Worm (Caenorhabditis elegans) whole organism, L3 larva: ENCODE data around the gene F49C5.10.
"Not testable (repeated sequence)": the region's sequence is repeated elsewhere in the genome, so short reads cannot be mapped to it uniquely, and the experiment has no call there.

ENCODE experiments used
- ZK546.5 ChIP-seq: sonication (generic microtip); optimal IDR thresholded peaks from 2 replicates; lab custom pipeline; 2017; ENCODE audit warnings: missing biosample characterization, missing genetic modification characterization
- aly-2 ChIP-seq: fragments of 150-350 bp; optimal IDR thresholded peaks from 2 replicates; lab custom pipeline; 2014; ENCODE audit warnings: missing biosample characterization, missing genetic modification characterization
- ama-1 ChIP-seq: fragments of 150-350 bp; optimal IDR thresholded peaks from 2 replicates; lab custom pipeline; 2018
- ceh-16 ChIP-seq: sonication (generic microtip); optimal IDR thresholded peaks from 2 replicates; lab custom pipeline; 2017; ENCODE audit warnings: missing biosample characterization, missing genetic modification characterization
- ceh-28 ChIP-seq: fragments of 150-350 bp; optimal IDR thresholded peaks from 2 replicates; lab custom pipeline; 2014; ENCODE audit warnings: missing biosample characterization, missing genetic modification reagents, missing genetic modification characterization
- daf-12 ChIP-seq: fragments of 150-350 bp; optimal IDR thresholded peaks from 2 replicates; lab custom pipeline; 2014; ENCODE audit warnings: missing biosample characterization, missing genetic modification reagents, missing genetic modification characterization
- elt-2 ChIP-seq: sonication (generic microtip); optimal IDR thresholded peaks from 2 replicates; lab custom pipeline; 2016; ENCODE audit warnings: missing genetic modification reagents, mild to moderate bottlenecking, missing genetic modification characterization, missing compliant biosample characterization
- elt-3 ChIP-seq, 3 experiments: fragments of 150-350 bp in 1 of 3; sonication (generic microtip) in 2 of 3; optimal IDR thresholded peaks; 2 replicates in 2 of 3; 4 replicates in 1 of 3; lab custom pipeline; 2014 to 2017; ENCODE audit warnings: missing biosample characterization in 3 of 3, missing genetic modification characterization in 3 of 3
- fkh-10 ChIP-seq: sonication (generic microtip); optimal IDR thresholded peaks from 2 replicates; lab custom pipeline; 2017; ENCODE audit warnings: missing biosample characterization, missing genetic modification reagents, missing genetic modification characterization
- fkh-2 ChIP-seq: fragments of 150-350 bp; optimal IDR thresholded peaks from 2 replicates; lab custom pipeline; 2014; ENCODE audit warnings: missing biosample characterization, missing genetic modification reagents, missing genetic modification characterization
- fos-1 ChIP-seq: fragments of 150-350 bp; optimal IDR thresholded peaks from 2 replicates; lab custom pipeline; 2014; ENCODE audit warnings: missing biosample characterization, missing genetic modification characterization
- hmg-11 ChIP-seq: sonication (generic microtip); optimal IDR thresholded peaks from 2 replicates; lab custom pipeline; 2016; ENCODE audit warnings: missing genetic modification characterization, missing compliant biosample characterization
- jun-1 ChIP-seq: fragments of 150-350 bp; optimal IDR thresholded peaks from 2 replicates; lab custom pipeline; 2014; ENCODE audit warnings: missing biosample characterization, missing genetic modification reagents, missing genetic modification characterization
- lsy-12 ChIP-seq: sonication (generic microtip); optimal IDR thresholded peaks from 2 replicates; lab custom pipeline; 2016; ENCODE audit warnings: mild to moderate bottlenecking, missing genetic modification characterization, missing compliant biosample characterization
- mdl-1 ChIP-seq: fragments of 150-350 bp; optimal IDR thresholded peaks from 2 replicates; lab custom pipeline; 2014; ENCODE audit warnings: missing biosample characterization, missing genetic modification characterization
- mml-1 ChIP-seq: fragments of 150-350 bp; sonication (generic microtip); optimal IDR thresholded peaks from 3 replicates; lab custom pipeline; 2014; ENCODE audit warnings: missing biosample characterization, missing genetic modification characterization
- nfya-1 ChIP-seq: sonication (generic microtip); optimal IDR thresholded peaks from 2 replicates; lab custom pipeline; 2017; ENCODE audit warnings: missing genetic modification characterization, mild to moderate bottlenecking, missing compliant biosample characterization, antibody characterized with exemption, moderate library complexity; ENCODE audit not compliant: insufficient read depth
- nhr-11 ChIP-seq: fragments of 150-350 bp; optimal IDR thresholded peaks from 2 replicates; lab custom pipeline; 2014; ENCODE audit warnings: missing biosample characterization, missing genetic modification characterization
- nhr-12 ChIP-seq: fragments of 150-350 bp; optimal IDR thresholded peaks from 2 replicates; lab custom pipeline; 2014; ENCODE audit warnings: missing biosample characterization, missing genetic modification characterization
- nhr-23 ChIP-seq: fragments of 150-350 bp; optimal IDR thresholded peaks from 2 replicates; lab custom pipeline; 2014; ENCODE audit warnings: missing biosample characterization, missing genetic modification reagents, missing genetic modification characterization
- nhr-25 ChIP-seq: sonication (generic microtip); optimal IDR thresholded peaks from 2 replicates; lab custom pipeline; 2017; ENCODE audit warnings: missing biosample characterization, missing genetic modification characterization
- nhr-28 ChIP-seq: fragments of 150-350 bp; optimal IDR thresholded peaks from 2 replicates; lab custom pipeline; 2014; ENCODE audit warnings: missing biosample characterization, missing genetic modification characterization
- nhr-43 ChIP-seq: sonication (generic microtip); optimal IDR thresholded peaks from 2 replicates; lab custom pipeline; 2016; ENCODE audit warnings: mild to moderate bottlenecking, missing genetic modification characterization, missing compliant biosample characterization; ENCODE audit not compliant: poor library complexity, severe bottlenecking
- nhr-67 ChIP-seq: fragments of 150-350 bp; optimal IDR thresholded peaks from 2 replicates; lab custom pipeline; 2014; ENCODE audit warnings: missing biosample characterization, missing genetic modification characterization
- nhr-77 ChIP-seq: fragments of 150-350 bp; optimal IDR thresholded peaks from 2 replicates; lab custom pipeline; 2014; ENCODE audit warnings: missing biosample characterization, missing genetic modification characterization
- pha-4 ChIP-seq: fragments of 150-350 bp; optimal IDR thresholded peaks from 2 replicates; lab custom pipeline; 2014; ENCODE audit warnings: missing biosample characterization, missing genetic modification reagents, missing genetic modification characterization
- pqm-1 ChIP-seq: fragments of 150-350 bp; optimal IDR thresholded peaks from 2 replicates; lab custom pipeline; 2017; ENCODE audit warnings: missing biosample characterization, missing genetic modification characterization, inconsistent platforms
- skn-1 ChIP-seq: fragments of 150-350 bp; optimal IDR thresholded peaks from 2 replicates; lab custom pipeline; 2014; ENCODE audit warnings: missing biosample characterization, missing genetic modification characterization
- unc-39 ChIP-seq: sonication (generic microtip); optimal IDR thresholded peaks from 4 replicates; lab custom pipeline; 2017; ENCODE audit warnings: missing biosample characterization, missing genetic modification characterization
- unc-62 ChIP-seq: fragments of 150-350 bp; sonication (generic microtip); optimal IDR thresholded peaks from 4 replicates; lab custom pipeline; 2014; ENCODE audit warnings: missing biosample characterization, missing genetic modification reagents, missing genetic modification characterization
- zag-1 ChIP-seq: fragments of 150-350 bp; optimal IDR thresholded peaks from 2 replicates; lab custom pipeline; 2014; ENCODE audit warnings: missing biosample characterization, missing genetic modification characterization

The F49C5.10 gene

ce11 chrII:12535297-12535803 lies 11.2 kb upstream of the F49C5.10 start, which contains the start of gene nimk-1:
Gene nimk-1, plus strand, starts transcription at chrII:12535753.
- TF ChIP-seq ZK546.5 (tag; lab: Kevin White, UChicago) (no peak), nhr-43 (tag; lab: Kevin White, UChicago) (no peak), hmg-11 (tag; lab: Kevin White, UChicago) (no peak), ceh-16 (tag; lab: Kevin White, UChicago) (no peak), nhr-25 (tag; lab: Kevin White, UChicago) (no peak), nhr-67 (tag; lab: Kevin White, UChicago) (no peak), jun-1 (tag; lab: Kevin White, UChicago) (no peak), skn-1 (tag; lab: Kevin White, UChicago) (no peak), fos-1 (tag; lab: Kevin White, UChicago) (no peak), elt-3 (tag; optimal IDR thresholded peaks at IDR 0.05; lab: Kevin White, UChicago) (no peak), nfya-1 (tag; lab: Kevin White, UChicago) (no peak), nhr-11 (tag; lab: Kevin White, UChicago) (no peak), mdl-1 (tag; lab: Kevin White, UChicago) (no peak), ama-1 (no peak)

- not testable (repeated sequence) for TF ChIP-seq mml-1, nhr-28, ceh-28 (tag; lab: Kevin White, UChicago)
Observed at ce11 chrII:12536203-12536602, 10.4 kb upstream of the F49C5.10 start, which contains the start of gene F49C5.3. Gene F49C5.3, plus strand, starts transcription at chrII:12536503.

- TF ChIP-seq fkh-2 (tag; lab: Kevin White, UChicago), result no peak
- TF ChIP-seq daf-12 (tag; lab: Kevin White, UChicago), result no peak
- TF ChIP-seq elt-3 (tag; optimal IDR thresholded peaks at IDR 0.05; lab: Kevin White, UChicago), result no peak
- TF ChIP-seq nhr-23 (tag; lab: Kevin White, UChicago), result no peak
- no peak for TF ChIP-seq fos-1 (tag; lab: Kevin White, UChicago)
- no peak for TF ChIP-seq nhr-11 (tag; lab: Kevin White, UChicago)
- no peak for TF ChIP-seq nhr-12 (tag; lab: Kevin White, UChicago)
- TF ChIP-seq ceh-28 (tag; lab: Kevin White, UChicago), result no peak
- TF ChIP-seq unc-62 (GFP tag; lab: Kevin White, UChicago), result no peak
- no peak for TF ChIP-seq nfya-1 (tag; lab: Kevin White, UChicago)
- TF ChIP-seq mml-1 (tag; lab: Kevin White, UChicago), result no peak
- TF ChIP-seq aly-2 (tag; lab: Kevin White, UChicago), result no peak
- TF ChIP-seq nhr-77 (tag; lab: Kevin White, UChicago), result no peak
- TF ChIP-seq jun-1 (tag; lab: Kevin White, UChicago), result no peak
- no peak for TF ChIP-seq mdl-1 (tag; lab: Kevin White, UChicago)
- TF ChIP-seq, all 47 proteins: peak for 0
Observed at ce11 chrII:12539395-12539794, 7.2 kb upstream of the F49C5.10 start.

- TF ChIP-seq nhr-43 (tag; lab: Kevin White, UChicago) (peak; percentile 24), elt-2 (tag; lab: Kevin White, UChicago) (peak; percentile 46), lsy-12 (tag; lab: Kevin White, UChicago) (peak; percentile 38), nfya-1 (tag; lab: Kevin White, UChicago) (peak; percentile 23)
Observed at ce11 chrII:12541670-12542080, 4.9 kb upstream of the F49C5.10 start.

ce11 chrII:12542594-12542997 lies 4.0 kb upstream of the F49C5.10 start:
- TF ChIP-seq zag-1 (tag; lab: Kevin White, UChicago) (no peak), nhr-67 (tag; lab: Kevin White, UChicago) (no peak), elt-2 (tag; lab: Kevin White, UChicago) (peak; percentile 58), lsy-12 (tag; lab: Kevin White, UChicago) (no peak)

- TF ChIP-seq fkh-10 (GFP tag; lab: Kevin White, UChicago) (no peak), ama-1 (no peak), daf-12 (tag; lab: Kevin White, UChicago) (no peak), pha-4 (no peak), elt-3 (tag; optimal IDR thresholded peaks at IDR 0.05; lab: Kevin White, UChicago) (no peak), nhr-28 (tag; lab: Kevin White, UChicago) (no peak), ceh-16 (tag; lab: Kevin White, UChicago) (no peak), nhr-25 (tag; lab: Kevin White, UChicago) (no peak), nhr-67 (tag; lab: Kevin White, UChicago) (no peak), unc-39 (no peak), nhr-43 (tag; lab: Kevin White, UChicago) (no peak), pqm-1 (tag; lab: Kevin White, UChicago) (no peak)
Observed at ce11 chrII:12544533-12544932, 2.0 kb upstream of the F49C5.10 start, which contains the start of gene F49C5.9. Gene F49C5.9, minus strand, starts transcription at chrII:12544633.
